Fruit fly (Drosophila melanogaster) Kc167 (cell line): ENCODE results near the gene CG14926.

ENCODE experiments used
- Myc ChIP-seq: fragments of >200 bp; optimal IDR thresholded peaks from 2 replicates; lab custom pipeline; 2017; ENCODE audit warnings: missing external identifiers
- Sin3A ChIP-seq: fragments of >200 bp; optimal IDR thresholded peaks from 2 replicates; lab custom pipeline; 2018; ENCODE audit warnings: missing external identifiers
- h ChIP-seq: fragments of >200 bp; optimal IDR thresholded peaks from 3 replicates; lab custom pipeline; 2018; ENCODE audit warnings: missing external identifiers
- insv ChIP-seq: fragments of >200 bp; optimal IDR thresholded peaks from 3 replicates; lab custom pipeline; 2018; ENCODE audit warnings: missing external identifiers
- psq ChIP-seq: fragments of >200 bp; optimal IDR thresholded peaks from 2 replicates; lab custom pipeline; 2017; ENCODE audit warnings: missing external identifiers

DNA sequence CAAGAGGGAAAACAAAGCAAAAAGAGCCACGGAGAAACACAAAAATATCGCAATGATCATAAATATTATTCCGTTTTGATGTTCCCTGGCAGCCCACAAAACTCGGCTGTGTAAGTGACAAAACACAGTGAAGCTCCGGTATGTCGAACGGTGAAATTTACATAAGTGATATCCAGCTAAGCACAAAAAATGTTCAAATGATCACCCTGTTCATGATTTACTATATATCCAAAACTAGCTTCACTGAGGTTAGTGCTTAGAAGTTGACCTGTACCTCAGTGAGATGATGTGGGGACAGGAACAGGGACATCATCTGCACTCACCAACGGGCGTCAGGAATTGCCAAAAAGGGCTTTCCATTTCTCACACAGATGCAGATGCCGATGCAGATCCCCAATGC is 37.0 kb downstream of the CG14926 start:
- TF ChIP-seq Sin3A (no peak), h (no peak), psq (lab: Kevin White, UChicago) (no peak), insv (lab: Kevin White, UChicago) (no peak), Myc (lab: Kevin White, UChicago) (no peak)
